Worm (Caenorhabditis elegans) whole organism, midembryonic: ENCODE data around the gene lbp-1.

Source experiments
- T22C8.4 ChIP-seq: fragments of 200-800 bp; sonication (Bioruptor generic); IDR thresholded peaks from 2 replicates; pipeline ENCODE4 v1.3.6; 2022; ENCODE audit warnings: missing genetic modification characterization, missing compliant biosample characterization
- cog-1 ChIP-seq: sonication (generic microtip); optimal IDR thresholded peaks from 2 replicates; lab custom pipeline; 2016; ENCODE audit warnings: missing genetic modification characterization, missing compliant biosample characterization
- flt-1 ChIP-seq: fragments of 200-800 bp; sonication (Bioruptor generic); IDR thresholded peaks from 2 replicates; pipeline ENCODE4 v1.3.6; 2022; ENCODE audit warnings: missing genetic modification characterization, missing compliant biosample characterization
- klf-2 ChIP-seq: fragments of 200-800 bp; sonication (Bioruptor generic); conservative IDR thresholded peaks from 2 replicates; pipeline ENCODE4 v1.3.6; 2022; ENCODE audit warnings: missing genetic modification reagents, missing genetic modification characterization, missing compliant biosample characterization
- med-1 ChIP-seq: sonication (generic microtip); optimal IDR thresholded peaks from 2 replicates; lab custom pipeline; 2017; ENCODE audit warnings: missing genetic modification characterization, mild to moderate bottlenecking, missing compliant biosample characterization, antibody characterized with exemption, missing genetic modification reagents; ENCODE audit not compliant: insufficient read depth
- ref-1 ChIP-seq: fragments of 200-800 bp; sonication (Bioruptor generic); conservative IDR thresholded peaks from 2 replicates; pipeline ENCODE4 v1.3.6; 2022; ENCODE audit warnings: missing genetic modification reagents, missing genetic modification characterization, missing compliant biosample characterization
- tab-1 ChIP-seq: fragments of 200-800 bp; sonication (Bioruptor generic); IDR thresholded peaks from 2 replicates; pipeline ENCODE4 v1.3.6; 2022; ENCODE audit warnings: missing genetic modification characterization, missing compliant biosample characterization
- ztf-23 ChIP-seq: fragments of 200-800 bp; sonication (Bioruptor generic); IDR thresholded peaks from 2 replicates; pipeline ENCODE4 v1.3.6; 2022; ENCODE audit warnings: missing genetic modification reagents, missing genetic modification characterization, missing compliant biosample characterization
- ztf-29 ChIP-seq: fragments of 200-800 bp; sonication (Bioruptor generic); IDR thresholded peaks from 2 replicates; pipeline ENCODE4 v1.3.6; 2022; ENCODE audit warnings: missing genetic modification reagents, missing genetic modification characterization, missing compliant biosample characterization

Gene lbp-1

DNA sequence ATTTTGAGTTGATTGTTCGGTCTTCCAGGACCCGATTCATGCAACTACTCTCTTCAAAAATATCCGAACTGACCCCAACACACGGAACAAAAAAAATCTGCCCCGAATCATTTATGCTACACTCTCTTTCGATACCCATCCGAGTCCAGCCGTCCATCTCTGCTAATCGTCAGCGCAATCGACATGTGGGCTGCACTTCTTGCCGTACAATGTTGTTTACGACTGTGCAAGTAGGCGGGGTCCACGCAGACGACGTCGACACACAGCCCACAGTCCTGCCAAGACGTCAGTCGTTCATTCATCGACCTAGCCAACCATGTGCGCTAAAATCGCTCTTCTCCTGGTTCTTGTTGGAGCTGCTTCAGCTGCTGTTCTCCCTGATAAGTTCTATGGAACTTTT lies at the start of gene lbp-1:
Gene lbp-1, plus strand, starts transcription at position 301 of the 400 bp plus-strand sequence.
- TF ChIP-seq ztf-29, result no peak
- TF ChIP-seq ref-1 (GFP tag; lab: Robert Waterston, UW), result no peak
- TF ChIP-seq flt-1 (GFP tag; lab: Robert Waterston, UW), result 0 out of 2 replicates have a peak, but pooled peaks have one; percentile 7
- no peak for TF ChIP-seq ztf-23 (GFP tag; lab: Robert Waterston, UW)

ce11 chrX:3209523-3209922 lies 49.4 kb upstream of the lbp-1 start, which contains the start of gene F28B4.4:
TSS of gene F28B4.4 (minus strand) at chrX:3209623.
- TF ChIP-seq ztf-23 (GFP tag; lab: Robert Waterston, UW) (no peak), flt-1 (GFP tag; lab: Robert Waterston, UW) (no peak), med-1 (GFP tag; lab: Kevin White, UChicago) (no peak), ref-1 (GFP tag; lab: Robert Waterston, UW) (no peak), T22C8.4 (GFP tag; lab: Robert Waterston, UW) (no peak), klf-2 (GFP tag; lab: Robert Waterston, UW) (no peak), cog-1 (tag; lab: Kevin White, UChicago) (no peak), tab-1 (GFP tag; lab: Robert Waterston, UW) (no peak), ztf-29 (no peak)

DNA sequence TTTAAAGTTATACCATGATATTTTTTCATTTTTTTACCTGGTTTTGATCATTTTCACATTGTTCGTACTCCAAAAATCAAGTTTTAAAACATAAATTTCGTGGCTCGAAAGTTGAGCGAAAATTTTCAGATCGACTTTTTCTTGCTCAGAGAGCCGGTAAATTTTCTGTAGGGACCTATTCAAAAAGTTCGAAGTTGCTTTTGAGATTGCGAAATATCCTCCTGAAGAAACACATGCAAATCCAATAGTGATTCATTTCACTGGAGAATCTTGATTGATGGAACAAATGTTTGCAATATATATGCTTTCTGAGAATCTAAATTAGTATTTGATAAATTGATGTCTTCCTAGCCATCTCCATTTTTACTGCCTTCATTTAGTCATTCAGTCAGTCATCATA lies 42.2 kb upstream of the lbp-1 start:
- TF ChIP-seq cog-1 (tag; lab: Kevin White, UChicago) (no peak), klf-2 (GFP tag; lab: Robert Waterston, UW) (no peak), flt-1 (GFP tag; lab: Robert Waterston, UW) (no peak), T22C8.4 (GFP tag; lab: Robert Waterston, UW) (no peak), ztf-23 (GFP tag; lab: Robert Waterston, UW) (no peak), tab-1 (GFP tag; lab: Robert Waterston, UW) (no peak), ref-1 (GFP tag; lab: Robert Waterston, UW) (no peak), med-1 (GFP tag; lab: Kevin White, UChicago) (no peak), ztf-29 (no peak)

DNA sequence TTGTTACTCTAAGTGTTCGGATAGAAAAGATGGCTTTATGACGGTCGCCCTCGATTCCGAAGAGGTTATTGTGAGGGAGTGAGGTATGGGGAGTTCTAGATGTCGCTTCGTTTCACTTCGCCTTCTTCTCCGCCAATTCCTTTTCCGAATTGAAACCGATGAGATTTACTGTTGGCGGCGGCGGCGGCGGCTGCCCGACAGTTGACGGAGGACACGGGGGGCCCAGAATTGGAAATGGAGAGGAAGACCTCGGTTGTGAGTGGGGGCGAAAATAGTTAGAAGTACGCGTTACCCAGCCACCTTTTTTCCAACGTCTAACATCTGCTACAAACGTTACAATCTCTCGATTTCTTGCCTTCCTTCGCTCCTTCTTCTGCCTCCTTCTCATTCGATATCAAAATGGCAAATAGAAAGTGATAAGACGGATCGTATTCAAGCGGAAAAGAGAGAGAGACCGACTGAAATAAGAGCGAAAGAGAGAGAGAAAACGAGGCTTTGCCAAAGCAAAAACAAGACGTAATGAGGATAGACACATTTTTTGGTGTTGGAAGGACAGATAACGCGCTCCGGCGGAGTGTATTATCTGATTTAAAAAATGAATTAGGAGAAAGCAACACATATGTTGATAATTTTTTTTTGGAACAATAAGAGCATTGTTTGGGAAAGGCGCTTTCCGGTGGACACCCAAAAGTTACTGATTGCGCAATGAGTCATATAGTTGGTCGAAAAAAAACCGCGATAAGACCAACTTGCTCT lies 40.7 kb upstream of the lbp-1 start:
- TF ChIP-seq flt-1 (GFP tag; lab: Robert Waterston, UW), result no peak
- TF ChIP-seq ztf-23 (GFP tag; lab: Robert Waterston, UW), result 0 out of 2 replicates have a peak, but pooled peaks have one; percentile 13
- no peak for TF ChIP-seq med-1 (GFP tag; lab: Kevin White, UChicago)

ce11 chrX:3220267-3220666 lies 38.7 kb upstream of the lbp-1 start, which contains the start of gene rgl-1:
TSS of gene rgl-1 (minus strand) at chrX:3220367.
- TF ChIP-seq T22C8.4 (GFP tag; lab: Robert Waterston, UW), result no peak
- no peak for TF ChIP-seq ztf-29

DNA sequence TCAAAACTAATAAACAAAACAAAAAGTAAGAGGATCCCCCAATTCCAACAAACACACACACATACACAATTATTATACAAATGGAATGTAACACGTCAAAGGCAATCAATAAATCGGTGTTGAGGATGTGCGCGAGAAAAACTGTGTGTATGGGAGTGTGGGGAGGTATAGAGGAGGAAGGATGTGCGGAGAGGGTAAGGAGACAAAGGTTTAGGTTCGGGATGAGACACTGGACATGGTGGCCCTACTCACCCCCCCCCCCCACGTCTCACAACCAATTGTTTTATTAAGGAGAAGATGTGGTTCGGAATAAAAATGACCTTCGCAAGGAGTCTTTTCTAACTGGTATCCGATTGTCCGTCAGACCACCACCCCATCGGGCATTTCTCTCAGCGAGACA lies 35.8 kb upstream of the lbp-1 start:
- TF ChIP-seq T22C8.4 (GFP tag; lab: Robert Waterston, UW) (peak; percentile 19; the same call in 1 of the 2 replicates), cog-1 (tag; lab: Kevin White, UChicago) (no peak)

ce11 chrX:3226348-3227229 lies 32.4 kb upstream of the lbp-1 start:
- no peak for TF ChIP-seq flt-1 (GFP tag; lab: Robert Waterston, UW)
- TF ChIP-seq tab-1 (GFP tag; lab: Robert Waterston, UW), result no peak
- no peak for TF ChIP-seq T22C8.4 (GFP tag; lab: Robert Waterston, UW)
- TF ChIP-seq klf-2 (GFP tag; lab: Robert Waterston, UW), result no peak
- no peak for TF ChIP-seq ztf-29
- TF ChIP-seq ref-1 (GFP tag; lab: Robert Waterston, UW), result no peak
- TF ChIP-seq med-1 (GFP tag; lab: Kevin White, UChicago), result no peak
- no peak for TF ChIP-seq cog-1 (tag; lab: Kevin White, UChicago)
- TF ChIP-seq ztf-23 (GFP tag; lab: Robert Waterston, UW), result no peak

ce11 chrX:3228701-3229100 lies 30.2 kb upstream of the lbp-1 start:
- TF ChIP-seq T22C8.4 (GFP tag; lab: Robert Waterston, UW) (no peak), ztf-23 (GFP tag; lab: Robert Waterston, UW) (no peak), ref-1 (GFP tag; lab: Robert Waterston, UW) (no peak), tab-1 (GFP tag; lab: Robert Waterston, UW) (no peak), klf-2 (GFP tag; lab: Robert Waterston, UW) (no peak)

ce11 chrX:3230575-3230974 lies 28.4 kb upstream of the lbp-1 start:
- TF ChIP-seq T22C8.4 (GFP tag; lab: Robert Waterston, UW) (no peak), ref-1 (GFP tag; lab: Robert Waterston, UW) (no peak), ztf-23 (GFP tag; lab: Robert Waterston, UW) (no peak), ztf-29 (no peak), klf-2 (GFP tag; lab: Robert Waterston, UW) (no peak), cog-1 (tag; lab: Kevin White, UChicago) (no peak), med-1 (GFP tag; lab: Kevin White, UChicago) (no peak), tab-1 (GFP tag; lab: Robert Waterston, UW) (no peak), flt-1 (GFP tag; lab: Robert Waterston, UW) (no peak)
